Fruit fly (Drosophila melanogaster) whole organism, embryonic: Measurements from ENCODE around the gene CG14052.
A peak's percentile ranks its signal among the peaks of the same experiment; 100 is the strongest.

Source experiments
- BEAF-32 ChIP-seq: fragments of 200-800 bp; sonication (Bioruptor generic); optimal IDR thresholded peaks from 3 replicates; lab custom pipeline; 2017; ENCODE audit warnings: missing biosample characterization, missing genetic modification characterization, mild to moderate bottlenecking, moderate library complexity, missing genetic modification reagents
- CG10147 ChIP-seq: fragments of 200-800 bp; sonication (Bioruptor generic); optimal IDR thresholded peaks from 2 replicates; lab custom pipeline; 2019; ENCODE audit warnings: missing biosample characterization, mild to moderate bottlenecking, missing genetic modification characterization, moderate library complexity
- CG10543 ChIP-seq: fragments of 200-800 bp; sonication (Bioruptor generic); optimal IDR thresholded peaks from 3 replicates; lab custom pipeline; 2017; ENCODE audit warnings: missing biosample characterization, mild to moderate bottlenecking, missing genetic modification characterization, moderate library complexity
- CG10565 ChIP-seq: fragments of 200-800 bp; sonication (Bioruptor generic); optimal IDR thresholded peaks from 3 replicates; lab custom pipeline; 2016; ENCODE audit warnings: missing biosample characterization, mild to moderate bottlenecking, missing genetic modification characterization
- CG10979 ChIP-seq: fragments of 200-800 bp; sonication (Bioruptor generic); optimal IDR thresholded peaks from 2 replicates; lab custom pipeline; 2018; ENCODE audit warnings: missing biosample characterization, mild to moderate bottlenecking, missing genetic modification characterization, moderate library complexity
- CG11093 ChIP-seq: fragments of 200-800 bp; sonication (Bioruptor generic); IDR thresholded peaks from 3 replicates; pipeline ENCODE4 v1.3.6; 2022; ENCODE audit warnings: missing biosample characterization, missing genetic modification characterization
- CG11723 ChIP-seq: fragments of 200-800 bp; sonication (Bioruptor generic); optimal IDR thresholded peaks from 2 replicates; lab custom pipeline; 2017; ENCODE audit warnings: missing biosample characterization, mild to moderate bottlenecking, missing genetic modification characterization
- CG14710 ChIP-seq: fragments of 200-800 bp; sonication (Bioruptor generic); optimal IDR thresholded peaks from 3 replicates; lab custom pipeline; 2019; ENCODE audit warnings: missing biosample characterization, mild to moderate bottlenecking, missing genetic modification characterization, moderate library complexity
- CG1529 ChIP-seq: fragments of 200-800 bp; sonication (Bioruptor generic); optimal IDR thresholded peaks from 3 replicates; lab custom pipeline; 2018; ENCODE audit warnings: missing biosample characterization, missing genetic modification characterization
- CG15514 ChIP-seq: fragments of 200-800 bp; sonication (Bioruptor generic); optimal IDR thresholded peaks from 3 replicates; lab custom pipeline; 2017; ENCODE audit warnings: missing biosample characterization, missing genetic modification characterization, mild to moderate bottlenecking, moderate library complexity, missing genetic modification reagents
- CG1832 ChIP-seq: fragments of 200-800 bp; sonication (Bioruptor generic); optimal IDR thresholded peaks from 2 replicates; lab custom pipeline; 2017; ENCODE audit warnings: missing biosample characterization, mild to moderate bottlenecking, missing genetic modification characterization, inconsistent platforms
- CG18476 ChIP-seq: fragments of 200-800 bp; sonication (Bioruptor generic); optimal IDR thresholded peaks from 2 replicates; lab custom pipeline; 2016; ENCODE audit warnings: missing biosample characterization, mild to moderate bottlenecking, missing genetic modification characterization
- CG18599 ChIP-seq: fragments of 200-800 bp; sonication (Bioruptor generic); optimal IDR thresholded peaks from 3 replicates; lab custom pipeline; 2017; ENCODE audit warnings: missing biosample characterization, missing genetic modification characterization, mild to moderate bottlenecking, moderate library complexity, missing genetic modification reagents
- CG3995 ChIP-seq: fragments of 200-800 bp; sonication (Bioruptor generic); optimal IDR thresholded peaks from 3 replicates; lab custom pipeline; 2016; ENCODE audit warnings: missing biosample characterization, missing genetic modification characterization
- CG4360 ChIP-seq: fragments of 200-800 bp; sonication (Bioruptor generic); IDR thresholded peaks from 2 replicates; pipeline ENCODE4 v1.3.6; 2022; ENCODE audit warnings: missing biosample characterization, missing genetic modification characterization
- CG4617 ChIP-seq: fragments of 200-800 bp; sonication (Bioruptor generic); optimal IDR thresholded peaks from 3 replicates; lab custom pipeline; 2016; ENCODE audit warnings: missing biosample characterization, missing genetic modification characterization, borderline replicate concordance
- CG5180 ChIP-seq: fragments of 200-800 bp; sonication (Bioruptor generic); optimal IDR thresholded peaks from 3 replicates; lab custom pipeline; 2017; ENCODE audit warnings: missing biosample characterization, missing genetic modification characterization, mild to moderate bottlenecking, moderate library complexity, missing genetic modification reagents
- CG5245 ChIP-seq: fragments of 200-800 bp; sonication (Bioruptor generic); optimal IDR thresholded peaks from 3 replicates; lab custom pipeline; 2016; ENCODE audit warnings: missing biosample characterization, missing genetic modification characterization
- CG6683 ChIP-seq: fragments of 200-800 bp; sonication (Bioruptor generic); optimal IDR thresholded peaks from 2 replicates; lab custom pipeline; 2017; ENCODE audit warnings: missing biosample characterization, mild to moderate bottlenecking, missing genetic modification characterization, missing genetic modification reagents
- CG6854 ChIP-seq: fragments of 200-800 bp; sonication (Bioruptor generic); optimal IDR thresholded peaks from 3 replicates; lab custom pipeline; 2017; ENCODE audit warnings: missing biosample characterization, mild to moderate bottlenecking, missing genetic modification characterization
- CG7745 ChIP-seq: fragments of 200-800 bp; sonication (Bioruptor generic); optimal IDR thresholded peaks from 2 replicates; lab custom pipeline; 2018; ENCODE audit warnings: missing biosample characterization, mild to moderate bottlenecking, missing genetic modification characterization, moderate library complexity
- CG7963 ChIP-seq: fragments of 200-800 bp; sonication (Bioruptor generic); IDR thresholded peaks from 3 replicates; pipeline ENCODE4 v1.3.6; 2022; ENCODE audit warnings: missing biosample characterization, missing genetic modification characterization; ENCODE audit not compliant: partially characterized antibody
- CG8924 ChIP-seq: fragments of 200-800 bp; optimal IDR thresholded peaks from 3 replicates; lab custom pipeline; 2019; ENCODE audit warnings: missing biosample characterization, mild to moderate bottlenecking, missing genetic modification characterization, moderate library complexity
- CG9215 ChIP-seq: fragments of 200-800 bp; sonication (Bioruptor generic); IDR thresholded peaks from 2 replicates; pipeline ENCODE4 v1.3.6; 2022; ENCODE audit warnings: missing biosample characterization, missing genetic modification characterization
- Camta ChIP-seq: fragments of 200-800 bp; sonication (Bioruptor generic); optimal IDR thresholded peaks from 2 replicates; lab custom pipeline; 2016; ENCODE audit warnings: missing biosample characterization, missing genetic modification characterization
- D ChIP-seq, 2 experiments: fragments of 200-800 bp in 1 of 2; fragments of >200 bp in 1 of 2; sonication (Bioruptor generic) in 1 of 2; optimal IDR thresholded peaks; 2 replicates in 1 of 2; 3 replicates in 1 of 2; lab custom pipeline; 2017; ENCODE audit warnings: mild to moderate bottlenecking in 1 of 2, missing biosample characterization in 1 of 2, missing genetic modification characterization in 1 of 2, missing genetic modification reagents in 1 of 2
- Doc3 ChIP-seq: fragments of 200-800 bp; sonication (Bioruptor generic); IDR thresholded peaks from 3 replicates; pipeline ENCODE4 v1.3.6; 2022; ENCODE audit warnings: missing biosample characterization, missing genetic modification characterization; ENCODE audit not compliant: partially characterized antibody
- E2f2 ChIP-seq: fragments of 200-800 bp; sonication (Bioruptor generic); IDR thresholded peaks from 2 replicates; pipeline ENCODE4 v1.3.6; 2022; ENCODE audit warnings: missing biosample characterization, missing genetic modification characterization
- HmgZ ChIP-seq: fragments of 200-800 bp; sonication (Bioruptor generic); optimal IDR thresholded peaks from 2 replicates; lab custom pipeline; 2018; ENCODE audit warnings: missing biosample characterization, mild to moderate bottlenecking, missing genetic modification characterization
- NFAT ChIP-seq: fragments of 200-800 bp; sonication (Bioruptor generic); IDR thresholded peaks from 2 replicates; pipeline ENCODE4 v1.3.6; 2022; ENCODE audit warnings: missing biosample characterization, missing genetic modification characterization
- Rfx ChIP-seq: fragments of 200-800 bp; sonication (Bioruptor generic); IDR thresholded peaks from 2 replicates; pipeline ENCODE4 v1.3.6; 2022; ENCODE audit warnings: missing biosample characterization, missing genetic modification characterization
- Six4 ChIP-seq: fragments of 200-800 bp; sonication (Bioruptor generic); optimal IDR thresholded peaks from 2 replicates; lab custom pipeline; 2016; ENCODE audit warnings: missing biosample characterization, missing genetic modification characterization
- ab ChIP-seq: fragments of 200-800 bp; sonication (Bioruptor generic); optimal IDR thresholded peaks from 2 replicates; lab custom pipeline; 2016; ENCODE audit warnings: missing biosample characterization, missing genetic modification characterization
- amos ChIP-seq: fragments of 200-800 bp; sonication (Bioruptor generic); IDR thresholded peaks from 2 replicates; pipeline ENCODE4 v1.3.6; 2022; ENCODE audit warnings: missing biosample characterization, missing genetic modification characterization; ENCODE audit not compliant: partially characterized antibody
- cas ChIP-seq: fragments of 200-800 bp; sonication (Bioruptor generic); IDR thresholded peaks from 2 replicates; pipeline ENCODE4 v1.3.6; 2022; ENCODE audit warnings: missing biosample characterization, missing genetic modification characterization
- cwo ChIP-seq: fragments of 200-800 bp; sonication (Bioruptor generic); optimal IDR thresholded peaks from 3 replicates; lab custom pipeline; 2017; ENCODE audit warnings: missing biosample characterization, missing genetic modification characterization, mild to moderate bottlenecking, moderate library complexity, missing genetic modification reagents
- fd64A ChIP-seq: fragments of 200-800 bp; sonication (Bioruptor generic); optimal IDR thresholded peaks from 3 replicates; lab custom pipeline; 2018; ENCODE audit warnings: missing biosample characterization, mild to moderate bottlenecking, missing genetic modification characterization
- gsb ChIP-seq: fragments of 200-800 bp; sonication (Bioruptor generic); IDR thresholded peaks from 2 replicates; pipeline ENCODE4 v1.3.6; 2022; ENCODE audit warnings: missing biosample characterization, missing genetic modification characterization
- insv ChIP-seq, 2 experiments: fragments of 200-800 bp; sonication (Bioruptor generic); optimal IDR thresholded peaks; 3 replicates each; lab custom pipeline; 2016 to 2018; ENCODE audit warnings: missing biosample characterization in 2 of 2, missing genetic modification characterization in 2 of 2
- luna ChIP-seq: fragments of 200-800 bp; sonication (Bioruptor generic); optimal IDR thresholded peaks from 2 replicates; lab custom pipeline; 2016; ENCODE audit warnings: missing biosample characterization, missing genetic modification characterization
- peb ChIP-seq: fragments of 200-800 bp; sonication (Bioruptor generic); IDR thresholded peaks from 2 replicates; pipeline ENCODE4 v1.3.6; 2022; ENCODE audit warnings: missing biosample characterization, missing genetic modification characterization
- pros ChIP-seq: fragments of 200-800 bp; sonication (Bioruptor generic); optimal IDR thresholded peaks from 3 replicates; lab custom pipeline; 2019; ENCODE audit warnings: missing biosample characterization, mild to moderate bottlenecking, missing genetic modification characterization, moderate library complexity
- psq ChIP-seq: fragments of 200-800 bp; sonication (Bioruptor generic); optimal IDR thresholded peaks from 2 replicates; lab custom pipeline; 2017; ENCODE audit warnings: missing biosample characterization, missing genetic modification characterization
- schlank ChIP-seq: fragments of 200-800 bp; sonication (Bioruptor generic); optimal IDR thresholded peaks from 2 replicates; lab custom pipeline; 2018; ENCODE audit warnings: missing biosample characterization, mild to moderate bottlenecking, missing genetic modification characterization
- slbo ChIP-seq: fragments of 200-800 bp; sonication (Bioruptor generic); IDR thresholded peaks from 2 replicates; pipeline ENCODE4 v1.3.6; 2022; ENCODE audit warnings: missing biosample characterization, missing genetic modification characterization
- tna ChIP-seq: fragments of 200-800 bp; sonication (Bioruptor generic); IDR thresholded peaks from 2 replicates; pipeline ENCODE4 v1.3.6; 2022; ENCODE audit warnings: missing biosample characterization, missing genetic modification characterization; ENCODE audit not compliant: partially characterized antibody
- vnd ChIP-seq: fragments of 200-800 bp; sonication (Bioruptor generic); IDR thresholded peaks from 3 replicates; pipeline ENCODE4 v1.3.6; 2022; ENCODE audit warnings: missing biosample characterization, missing genetic modification characterization; ENCODE audit not compliant: partially characterized antibody
- wek ChIP-seq: fragments of 200-800 bp; sonication (Bioruptor generic); optimal IDR thresholded peaks from 3 replicates; lab custom pipeline; 2018; ENCODE audit warnings: missing biosample characterization, mild to moderate bottlenecking, missing genetic modification characterization, moderate library complexity
- zf30C ChIP-seq: fragments of 200-800 bp; sonication (Bioruptor generic); optimal IDR thresholded peaks from 3 replicates; lab custom pipeline; 2018; ENCODE audit warnings: missing biosample characterization, mild to moderate bottlenecking, missing genetic modification characterization

CG14052 gene

dm6 chrX:2270557-2270930, 47.0 kb downstream of the CG14052 start, which contains the start of gene CG2924 (continued):
- TF ChIP-seq vnd (GFP tag; lab: Robert Waterston, UW) (peak; percentile 98), E2f2 (GFP tag; lab: Robert Waterston, UW) (peak; percentile 95), Rfx (GFP tag; lab: Robert Waterston, UW) (peak; percentile 87), pros (GFP tag; lab: Kevin White, UChicago) (no peak), CG10147 (GFP tag; lab: Kevin White, UChicago) (peak; percentile 43), CG18476 (GFP tag; lab: Kevin White, UChicago) (no peak), slbo (GFP tag; lab: Robert Waterston, UW) (peak; percentile 89), Doc3 (peak; percentile 98), CG9215 (GFP tag; lab: Robert Waterston, UW) (no peak; the same call in 1 of the 2 replicates), Camta (peak; percentile 34), CG10543 (GFP tag; lab: Kevin White, UChicago) (peak; percentile 18), psq (no peak), HmgZ (tag; lab: Kevin White, UChicago) (peak; percentile 93), zf30C (GFP tag; lab: Kevin White, UChicago) (peak; percentile 72), CG5180 (GFP tag; lab: Kevin White, UChicago) (no peak), insv (GFP tag; optimal IDR thresholded peaks at IDR 0.05; lab: Kevin White, UChicago) (peak in 1 of 2 experiments; percentile 9), CG11093 (GFP tag; lab: Robert Waterston, UW) (no peak), CG1832 (GFP tag; lab: Kevin White, UChicago) (no peak), BEAF-32 (GFP tag; lab: Kevin White, UChicago) (peak; percentile 100), CG4360 (peak; percentile 56), D (optimal IDR thresholded peaks at IDR 0.05; lab: Kevin White, UChicago) (no peak), D (GFP tag; optimal IDR thresholded peaks at IDR 0.05; lab: Kevin White, UChicago) (no peak), CG3995 (GFP tag; lab: Kevin White, UChicago) (peak; percentile 24), luna (GFP tag; lab: Kevin White, UChicago) (peak; percentile 56), cwo (peak; percentile 18), gsb (no peak), CG7745 (tag; lab: Kevin White, UChicago) (no peak), CG14710 (tag; lab: Kevin White, UChicago) (peak; percentile 80), CG1529 (GFP tag; lab: Kevin White, UChicago) (no peak), CG11723 (GFP tag; lab: Kevin White, UChicago) (no peak), tna (GFP tag; lab: Robert Waterston, UW) (peak; percentile 99), CG6683 (GFP tag; lab: Kevin White, UChicago) (peak; percentile 15), CG8924 (peak; percentile 64), CG5245 (peak; percentile 21), NFAT (GFP tag; lab: Robert Waterston, UW) (peak; percentile 83), cas (GFP tag; lab: Robert Waterston, UW) (peak; percentile 56; the same call in 1 of the 2 replicates), wek (GFP tag; lab: Kevin White, UChicago) (peak; percentile 48), schlank (no peak), fd64A (GFP tag; lab: Kevin White, UChicago) (no peak), CG18599 (GFP tag; lab: Kevin White, UChicago) (peak; percentile 59), peb (no peak), CG15514 (GFP tag; lab: Kevin White, UChicago) (peak; percentile 93), Six4 (GFP tag; lab: Kevin White, UChicago) (peak; percentile 19), CG7963 (GFP tag; lab: Robert Waterston, UW) (peak; percentile 99), CG10565 (GFP tag; lab: Kevin White, UChicago) (no peak), ab (GFP tag; lab: Kevin White, UChicago) (peak; percentile 56), CG6854 (GFP tag; lab: Kevin White, UChicago) (no peak), CG10979 (tag; lab: Kevin White, UChicago) (peak; percentile 0), amos (peak; percentile 100), CG4617 (peak; percentile 78)
